Fruit fly (Drosophila melanogaster) whole organism, embryonic: ENCODE data around the gene Elp6.
A peak's percentile ranks its signal among the peaks of the same experiment; 100 is the strongest.

Experiments
- Bgb ChIP-seq: fragments of 200-800 bp; sonication (Bioruptor generic); IDR thresholded peaks from 2 replicates; pipeline ENCODE4 v1.3.6; 2022; ENCODE audit warnings: missing biosample characterization, missing genetic modification characterization; ENCODE audit not compliant: partially characterized antibody
- CG10267 ChIP-seq: fragments of 200-800 bp; sonication (Bioruptor generic); optimal IDR thresholded peaks from 2 replicates; lab custom pipeline; 2018; ENCODE audit warnings: missing biosample characterization, mild to moderate bottlenecking, missing genetic modification characterization, moderate library complexity
- CG11093 ChIP-seq: fragments of 200-800 bp; sonication (Bioruptor generic); IDR thresholded peaks from 3 replicates; pipeline ENCODE4 v1.3.6; 2022; ENCODE audit warnings: missing biosample characterization, missing genetic modification characterization
- CG11695 ChIP-seq: fragments of 200-800 bp; sonication (Bioruptor generic); IDR thresholded peaks from 3 replicates; pipeline ENCODE4 v1.3.6; 2022; ENCODE audit warnings: missing biosample characterization, missing genetic modification characterization
- CG12219 ChIP-seq: fragments of 200-800 bp; sonication (Bioruptor generic); optimal IDR thresholded peaks from 3 replicates; lab custom pipeline; 2018; ENCODE audit warnings: missing biosample characterization, mild to moderate bottlenecking, missing genetic modification characterization
- CG15269 ChIP-seq: fragments of 200-800 bp; sonication (Bioruptor generic); optimal IDR thresholded peaks from 2 replicates; lab custom pipeline; 2018; ENCODE audit warnings: missing biosample characterization, mild to moderate bottlenecking, missing genetic modification characterization, moderate library complexity
- CG15479 ChIP-seq: fragments of 200-800 bp; sonication (Bioruptor generic); optimal IDR thresholded peaks from 3 replicates; lab custom pipeline; 2019; ENCODE audit warnings: missing biosample characterization, mild to moderate bottlenecking, missing genetic modification characterization, moderate library complexity
- CG16815 ChIP-seq: fragments of 200-800 bp; sonication (Bioruptor generic); optimal IDR thresholded peaks from 3 replicates; lab custom pipeline; 2017; ENCODE audit warnings: missing biosample characterization, mild to moderate bottlenecking, missing genetic modification characterization
- CG17829 ChIP-seq: fragments of 200-800 bp; optimal IDR thresholded peaks from 2 replicates; lab custom pipeline; 2019; ENCODE audit warnings: missing biosample characterization, mild to moderate bottlenecking, missing genetic modification characterization, moderate library complexity
- CG2712 ChIP-seq: fragments of 200-800 bp; optimal IDR thresholded peaks from 3 replicates; lab custom pipeline; 2019; ENCODE audit warnings: missing biosample characterization, mild to moderate bottlenecking, missing genetic modification characterization, moderate library complexity
- CG3995 ChIP-seq: fragments of 200-800 bp; sonication (Bioruptor generic); optimal IDR thresholded peaks from 3 replicates; lab custom pipeline; 2016; ENCODE audit warnings: missing biosample characterization, missing genetic modification characterization
- CG7357 ChIP-seq: fragments of 200-800 bp; sonication (Bioruptor generic); IDR thresholded peaks from 3 replicates; pipeline ENCODE4 v1.3.6; 2022; ENCODE audit warnings: missing biosample characterization, missing genetic modification characterization
- CG7745 ChIP-seq: fragments of 200-800 bp; sonication (Bioruptor generic); optimal IDR thresholded peaks from 2 replicates; lab custom pipeline; 2018; ENCODE audit warnings: missing biosample characterization, mild to moderate bottlenecking, missing genetic modification characterization, moderate library complexity
- CG8924 ChIP-seq: fragments of 200-800 bp; optimal IDR thresholded peaks from 3 replicates; lab custom pipeline; 2019; ENCODE audit warnings: missing biosample characterization, mild to moderate bottlenecking, missing genetic modification characterization, moderate library complexity
- CG9727 ChIP-seq: fragments of 200-800 bp; sonication (Bioruptor generic); optimal IDR thresholded peaks from 3 replicates; lab custom pipeline; 2017; ENCODE audit warnings: missing biosample characterization, mild to moderate bottlenecking, missing genetic modification characterization
- CTCF ChIP-seq: fragments of 200-800 bp; sonication (Bioruptor generic); optimal IDR thresholded peaks from 2 replicates; lab custom pipeline; 2017; ENCODE audit warnings: missing biosample characterization, mild to moderate bottlenecking, missing genetic modification characterization, moderate library complexity
- CoRest ChIP-seq: fragments of 200-800 bp; sonication (Bioruptor generic); optimal IDR thresholded peaks from 3 replicates; lab custom pipeline; 2018; ENCODE audit warnings: missing biosample characterization, mild to moderate bottlenecking, missing genetic modification characterization, moderate library complexity
- D19A ChIP-seq: fragments of 200-800 bp; optimal IDR thresholded peaks from 3 replicates; lab custom pipeline; 2019; ENCODE audit warnings: missing biosample characterization, mild to moderate bottlenecking, missing genetic modification characterization, moderate library complexity
- Dref ChIP-seq: fragments of 200-800 bp; sonication (Bioruptor generic); IDR thresholded peaks from 2 replicates; pipeline ENCODE4 v1.3.6; 2022; ENCODE audit warnings: missing biosample characterization, missing genetic modification characterization
- E2f1 ChIP-seq: fragments of 200-800 bp; sonication (Bioruptor generic); IDR thresholded peaks from 2 replicates; pipeline ENCODE4 v1.3.6; 2022; ENCODE audit warnings: missing biosample characterization, missing genetic modification characterization
- Fer2 ChIP-seq: fragments of 200-800 bp; sonication (Bioruptor generic); optimal IDR thresholded peaks from 2 replicates; lab custom pipeline; 2018; ENCODE audit warnings: missing biosample characterization, mild to moderate bottlenecking, missing genetic modification characterization, moderate library complexity
- Nf-YA ChIP-seq: fragments of 200-800 bp; sonication (Bioruptor generic); IDR thresholded peaks from 2 replicates; pipeline ENCODE4 v1.3.6; 2022; ENCODE audit warnings: missing biosample characterization, missing genetic modification characterization
- Optix ChIP-seq: fragments of 200-800 bp; sonication (Bioruptor generic); IDR thresholded peaks from 3 replicates; pipeline ENCODE4 v1.3.6; 2022; ENCODE audit warnings: missing biosample characterization, missing genetic modification characterization
- Ravus ChIP-seq: fragments of 200-800 bp; sonication (Bioruptor generic); IDR thresholded peaks from 2 replicates; pipeline ENCODE4 v1.3.6; 2022; ENCODE audit warnings: missing biosample characterization, missing genetic modification characterization
- Ssrp ChIP-seq: fragments of 200-800 bp; sonication (Bioruptor generic); optimal IDR thresholded peaks from 2 replicates; lab custom pipeline; 2018; ENCODE audit warnings: missing biosample characterization, mild to moderate bottlenecking, missing genetic modification characterization, moderate library complexity
- Stat92E ChIP-seq, 3 experiments: fragments of >200 bp in 2 of 3; fragments of 200-800 bp in 1 of 3; sonication (Bioruptor generic) in 1 of 3; optimal IDR thresholded peaks; 2 replicates each; lab custom pipeline; 2017 to 2019; ENCODE audit warnings: missing biosample characterization in 3 of 3, missing genetic modification characterization in 3 of 3, mild to moderate bottlenecking in 1 of 3, moderate library complexity in 1 of 3
- Taf1 ChIP-seq: fragments of 200-800 bp; sonication (Bioruptor generic); IDR thresholded peaks from 2 replicates; pipeline ENCODE4 v1.3.6; 2022; ENCODE audit warnings: missing biosample characterization, missing genetic modification characterization
- Xrp1 ChIP-seq: fragments of 200-800 bp; sonication (Bioruptor generic); IDR thresholded peaks from 2 replicates; pipeline ENCODE4 v1.3.6; 2022; ENCODE audit warnings: missing biosample characterization, missing genetic modification characterization
- ab ChIP-seq: fragments of 200-800 bp; sonication (Bioruptor generic); optimal IDR thresholded peaks from 2 replicates; lab custom pipeline; 2016; ENCODE audit warnings: missing biosample characterization, missing genetic modification characterization
- ap ChIP-seq: fragments of 200-800 bp; sonication (Bioruptor generic); IDR thresholded peaks from 2 replicates; pipeline ENCODE4 v1.3.6; 2022; ENCODE audit warnings: missing biosample characterization, missing genetic modification characterization
- crc ChIP-seq: fragments of 200-800 bp; sonication (Bioruptor generic); optimal IDR thresholded peaks from 2 replicates; lab custom pipeline; 2016; ENCODE audit warnings: missing biosample characterization, missing genetic modification characterization
- esg ChIP-seq: fragments of 200-800 bp; sonication (Bioruptor generic); conservative IDR thresholded peaks from 2 replicates; pipeline ENCODE4 v1.3.6; 2022; ENCODE audit warnings: missing biosample characterization, missing genetic modification characterization
- eyg ChIP-seq: fragments of 200-800 bp; sonication (Bioruptor generic); optimal IDR thresholded peaks from 3 replicates; lab custom pipeline; 2016; ENCODE audit warnings: missing biosample characterization, missing genetic modification characterization
- fd102C ChIP-seq: fragments of 200-800 bp; sonication (Bioruptor generic); optimal IDR thresholded peaks from 2 replicates; lab custom pipeline; 2018; ENCODE audit warnings: missing biosample characterization, mild to moderate bottlenecking, missing genetic modification characterization, moderate library complexity
- fd96Cb ChIP-seq: fragments of 200-800 bp; sonication (Bioruptor generic); optimal IDR thresholded peaks from 2 replicates; lab custom pipeline; 2018; ENCODE audit warnings: missing biosample characterization, mild to moderate bottlenecking, missing genetic modification characterization, moderate library complexity
- gsb-n ChIP-seq: fragments of 200-800 bp; sonication (Bioruptor generic); optimal IDR thresholded peaks from 3 replicates; lab custom pipeline; 2018; ENCODE audit warnings: missing biosample characterization, mild to moderate bottlenecking, missing genetic modification characterization
- hth ChIP-seq: fragments of >200 bp; optimal IDR thresholded peaks from 2 replicates; lab custom pipeline; 2017; ENCODE audit warnings: inconsistent platforms
- lola ChIP-seq, 3 experiments: fragments of >200 bp in 2 of 3; fragments of 200-800 bp in 1 of 3; sonication (Bioruptor generic) in 1 of 3; optimal IDR thresholded peaks; 2 replicates each; lab custom pipeline; 2017 to 2019; ENCODE audit warnings: missing biosample characterization in 3 of 3, missing genetic modification characterization in 3 of 3, mild to moderate bottlenecking in 1 of 3, moderate library complexity in 1 of 3
- maf-S ChIP-seq: fragments of 200-800 bp; sonication (Bioruptor generic); optimal IDR thresholded peaks from 2 replicates; lab custom pipeline; 2016; ENCODE audit warnings: missing biosample characterization, missing genetic modification characterization
- mam ChIP-seq: fragments of 200-800 bp; sonication (Bioruptor generic); optimal IDR thresholded peaks from 3 replicates; lab custom pipeline; 2016; ENCODE audit warnings: missing biosample characterization, missing genetic modification characterization
- rib ChIP-seq: fragments of 200-800 bp; sonication (Bioruptor generic); IDR thresholded peaks from 2 replicates; pipeline ENCODE4 v1.3.6; 2022; ENCODE audit warnings: missing biosample characterization, missing genetic modification characterization
- row ChIP-seq: fragments of 200-800 bp; sonication (Bioruptor generic); IDR thresholded peaks from 3 replicates; pipeline ENCODE4 v1.3.6; 2022; ENCODE audit warnings: missing biosample characterization, missing genetic modification characterization
- sens ChIP-seq: fragments of 200-800 bp; sonication (Bioruptor generic); peaks from one replicate; lab custom pipeline; 2016; ENCODE audit warnings: missing biosample characterization, missing genetic modification characterization
- sens-2 ChIP-seq: fragments of 200-800 bp; sonication (Bioruptor generic); IDR thresholded peaks from 2 replicates; pipeline ENCODE4 v1.3.6; 2022; ENCODE audit warnings: missing biosample characterization, missing genetic modification characterization
- seq ChIP-seq: fragments of 200-800 bp; sonication (Bioruptor generic); IDR thresholded peaks from 2 replicates; pipeline ENCODE4 v1.3.6; 2022; ENCODE audit warnings: missing biosample characterization, missing genetic modification characterization
- sna ChIP-seq: fragments of 200-800 bp; sonication (Bioruptor generic); IDR thresholded peaks from 2 replicates; pipeline ENCODE4 v1.3.6; 2022; ENCODE audit warnings: missing biosample characterization, missing genetic modification characterization; ENCODE audit not compliant: partially characterized antibody
- ssp ChIP-seq: fragments of 200-800 bp; sonication (Bioruptor generic); IDR thresholded peaks from 2 replicates; pipeline ENCODE4 v1.3.6; 2022; ENCODE audit warnings: missing biosample characterization, missing genetic modification characterization
- stwl ChIP-seq: fragments of 200-800 bp; sonication (Bioruptor generic); optimal IDR thresholded peaks from 3 replicates; lab custom pipeline; 2018; ENCODE audit warnings: missing biosample characterization, mild to moderate bottlenecking, missing genetic modification characterization, moderate library complexity
- trem ChIP-seq: fragments of 200-800 bp; optimal IDR thresholded peaks from 3 replicates; lab custom pipeline; 2019; ENCODE audit warnings: missing biosample characterization, mild to moderate bottlenecking, missing genetic modification characterization, moderate library complexity
- tup ChIP-seq: fragments of 200-800 bp; sonication (Bioruptor generic); optimal IDR thresholded peaks from 2 replicates; lab custom pipeline; 2016; ENCODE audit warnings: missing biosample characterization, mild to moderate bottlenecking, missing genetic modification characterization, moderate library complexity
- zen2 ChIP-seq: fragments of 200-800 bp; sonication (Bioruptor generic); IDR thresholded peaks from 3 replicates; pipeline ENCODE4 v1.3.6; 2022; ENCODE audit warnings: missing biosample characterization, missing genetic modification characterization; ENCODE audit not compliant: partially characterized antibody
- zf30C ChIP-seq: fragments of 200-800 bp; sonication (Bioruptor generic); optimal IDR thresholded peaks from 3 replicates; lab custom pipeline; 2018; ENCODE audit warnings: missing biosample characterization, mild to moderate bottlenecking, missing genetic modification characterization

Gene Elp6

DNA sequence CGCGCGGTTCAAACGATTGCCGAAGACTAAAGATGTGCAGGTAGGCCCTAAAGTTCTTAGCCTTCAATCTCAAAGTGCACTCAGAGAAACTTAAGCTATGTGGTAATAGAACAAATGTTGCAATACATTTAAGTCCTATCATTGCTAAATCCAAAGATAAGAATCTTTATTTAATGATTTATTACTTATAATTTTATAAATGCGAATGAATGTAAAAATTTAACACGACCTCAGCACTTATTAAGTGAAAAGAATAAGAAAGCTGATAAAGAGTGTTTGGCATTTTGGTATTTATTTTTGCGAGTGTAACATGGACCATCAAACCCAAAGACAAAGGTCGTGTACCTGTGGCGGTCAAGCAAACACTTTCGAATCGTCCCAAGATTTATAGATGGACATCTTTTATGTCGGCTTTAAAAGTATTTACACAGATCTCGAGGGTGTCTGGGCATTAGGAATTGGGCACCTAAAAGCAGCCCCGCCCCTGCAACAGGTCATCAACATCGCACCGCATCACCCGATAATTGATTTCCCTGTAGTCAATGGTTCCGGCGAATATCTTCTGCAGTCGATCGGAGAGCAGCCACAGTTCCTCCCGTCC, 38.2 kb upstream of the Elp6 start, which contains the start of gene yellow-e3:
Gene yellow-e3 (minus strand): TSS at position 30 of the 601 bp plus-strand sequence.
- TF ChIP-seq stwl (tag; lab: Kevin White, UChicago) = peak; percentile 11
- TF ChIP-seq Optix (GFP tag; lab: Robert Waterston, UW) = no peak
- TF ChIP-seq fd102C (GFP tag; lab: Kevin White, UChicago) = peak; percentile 64
- no peak for TF ChIP-seq CTCF (GFP tag; lab: Kevin White, UChicago)
- TF ChIP-seq Taf1 (GFP tag; lab: Robert Waterston, UW) = no peak
- peak; percentile 32 for TF ChIP-seq trem
- peak; percentile 53 for TF ChIP-seq row (GFP tag; lab: Robert Waterston, UW)
- no peak for TF ChIP-seq ssp (GFP tag; lab: Robert Waterston, UW)
- TF ChIP-seq Ravus (GFP tag; lab: Robert Waterston, UW) = no peak
- peak; percentile 17 for TF ChIP-seq Ssrp
- TF ChIP-seq CoRest (tag; lab: Kevin White, UChicago) = peak; percentile 25
- no peak for TF ChIP-seq maf-S (GFP tag; lab: Kevin White, UChicago)
- TF ChIP-seq fd96Cb (tag; lab: Kevin White, UChicago) = peak; percentile 20
- TF ChIP-seq Dref = no peak
- no peak for TF ChIP-seq CG11695
- TF ChIP-seq crc (GFP tag; lab: Kevin White, UChicago) = no peak
- TF ChIP-seq CG2712 (tag; lab: Kevin White, UChicago) = peak; percentile 74
- TF ChIP-seq CG3995 = no peak
- peak; percentile 41 for TF ChIP-seq CG16815 (GFP tag; lab: Kevin White, UChicago)
- no peak for TF ChIP-seq ab (GFP tag; lab: Kevin White, UChicago)
- no peak for TF ChIP-seq eyg (GFP tag; lab: Kevin White, UChicago)
- TF ChIP-seq Stat92E (GFP tag; optimal IDR thresholded peaks at IDR 0.05; lab: Kevin White, UChicago) = no peak
- TF ChIP-seq lola (GFP tag; optimal IDR thresholded peaks at IDR 0.05; lab: Kevin White, UChicago) = peak in 1 of 3 experiments; percentile 82
- peak; percentile 58 for TF ChIP-seq CG17829 (tag; lab: Kevin White, UChicago)
- TF ChIP-seq CG11093 (GFP tag; lab: Robert Waterston, UW) = no peak
- TF ChIP-seq CG9727 = peak; percentile 75
- peak; percentile 71 for TF ChIP-seq CG10267
- TF ChIP-seq D19A = peak; percentile 59
- no peak for TF ChIP-seq seq (GFP tag; lab: Robert Waterston, UW)
- no peak for TF ChIP-seq E2f1 (GFP tag; lab: Robert Waterston, UW)
- no peak for TF ChIP-seq Fer2 (tag; lab: Kevin White, UChicago)
- TF ChIP-seq esg (GFP tag; lab: Robert Waterston, UW) = no peak
- TF ChIP-seq zen2 (GFP tag; lab: Robert Waterston, UW) = no peak
- TF ChIP-seq hth (lab: Kevin White, UChicago) = no peak
- no peak for TF ChIP-seq ap (GFP tag; lab: Robert Waterston, UW)
- TF ChIP-seq mam (GFP tag; lab: Kevin White, UChicago) = no peak
- no peak for TF ChIP-seq sna (GFP tag; lab: Robert Waterston, UW)
- peak; percentile 84 for TF ChIP-seq CG15479 (GFP tag; lab: Kevin White, UChicago)
- TF ChIP-seq CG12219 = no peak
- no peak for TF ChIP-seq sens-2
- peak; percentile 64 for TF ChIP-seq CG8924 (tag; lab: Kevin White, UChicago)
- peak; percentile 13 for TF ChIP-seq CG7745 (tag; lab: Kevin White, UChicago)
- TF ChIP-seq sens (GFP tag; lab: Kevin White, UChicago) = peak; percentile 61
- no peak for TF ChIP-seq Bgb (GFP tag; lab: Robert Waterston, UW)
- no peak for TF ChIP-seq CG7357 (GFP tag; lab: Robert Waterston, UW)
- no peak for TF ChIP-seq rib (GFP tag; lab: Robert Waterston, UW)
- peak; percentile 95 for TF ChIP-seq zf30C (GFP tag; lab: Kevin White, UChicago)
- no peak for TF ChIP-seq CG15269 (tag; lab: Kevin White, UChicago)
- peak; percentile 39 for TF ChIP-seq gsb-n
- no peak for TF ChIP-seq tup (GFP tag; lab: Kevin White, UChicago)
- peak; percentile 72 for TF ChIP-seq Xrp1
- no peak for TF ChIP-seq Nf-YA (GFP tag; lab: Robert Waterston, UW)
